Fruit fly (Drosophila melanogaster): ENCODE results near the gene C3G.
A peak's percentile ranks its signal among the peaks of the same experiment; 100 is the strongest.

C3G gene

dm6 chrX:6803312-6803794 lies at the start of gene C3G, which contains the start of gene pod1 (continued):
- TF ChIP-seq unc-4 (GFP tag; IDR thresholded peaks at IDR 0.05; ENCODE audit: partially characterized antibody), result peak; percentile 97
- no peak for TF ChIP-seq bab2 (GFP tag; optimal IDR thresholded peaks at IDR 0.05)
- peak; percentile 96 for TF ChIP-seq nerfin-2 (GFP tag; IDR thresholded peaks at IDR 0.05; ENCODE audit: partially characterized antibody)
- TF ChIP-seq CG3726 (GFP tag; IDR thresholded peaks at IDR 0.05), result no peak
- no peak for TF ChIP-seq C15 (GFP tag; IDR thresholded peaks at IDR 0.05)
- no peak for TF ChIP-seq Dfd (GFP tag; optimal IDR thresholded peaks at IDR 0.05)
- TF ChIP-seq pzg (GFP tag; optimal IDR thresholded peaks at IDR 0.05), result peak; percentile 96
- TF ChIP-seq CG1603 (tag; optimal IDR thresholded peaks at IDR 0.05), result peak; percentile 79
- peak; percentile 98 for TF ChIP-seq knrl (GFP tag; IDR thresholded peaks at IDR 0.05; ENCODE audit: partially characterized antibody)
- TF ChIP-seq D19A (tag; optimal IDR thresholded peaks at IDR 0.05), result no peak
- TF ChIP-seq abd-A (tag; optimal IDR thresholded peaks at IDR 0.05), result peak; percentile 11
- no peak for TF ChIP-seq crol (GFP tag; IDR thresholded peaks at IDR 0.05)
- no peak for TF ChIP-seq CG9215 (GFP tag; IDR thresholded peaks at IDR 0.05)
- TF ChIP-seq ato (GFP tag; IDR thresholded peaks at IDR 0.05; ENCODE audit: partially characterized antibody), result peak; percentile 96
- no peak for TF ChIP-seq corto (GFP tag; optimal IDR thresholded peaks at IDR 0.05)
- peak; percentile 32 for TF ChIP-seq CG12942 (GFP tag; optimal IDR thresholded peaks at IDR 0.05)
- no peak for TF ChIP-seq en (GFP tag; optimal IDR thresholded peaks at IDR 0.05)
- TF ChIP-seq sd (tag; optimal IDR thresholded peaks at IDR 0.05), result peak; percentile 58
- TF ChIP-seq mirr (GFP tag; optimal IDR thresholded peaks at IDR 0.05), result peak; percentile 15
- TF ChIP-seq CG34224 (GFP tag; IDR thresholded peaks at IDR 0.05; ENCODE audit: partially characterized antibody), result peak; percentile 96
- no peak for TF ChIP-seq klu (GFP tag; IDR thresholded peaks at IDR 0.05)
- TF ChIP-seq Eip74EF (GFP tag; optimal IDR thresholded peaks at IDR 0.05), result peak in 1 of 2 experiments; percentile 18
- TF ChIP-seq Dp (GFP tag; optimal IDR thresholded peaks at IDR 0.05), result peak; percentile 73
- no peak for TF ChIP-seq Hr78 (GFP tag; optimal IDR thresholded peaks at IDR 0.05)
- peak; percentile 96 for TF ChIP-seq Scr (GFP tag; IDR thresholded peaks at IDR 0.05; ENCODE audit: partially characterized antibody)
- TF ChIP-seq tll (GFP tag; optimal IDR thresholded peaks at IDR 0.05), result no peak
- TF ChIP-seq slbo (GFP tag; IDR thresholded peaks at IDR 0.05), result peak; percentile 62
- peak; percentile 43 for TF ChIP-seq shn (GFP tag; optimal IDR thresholded peaks at IDR 0.05)
- no peak for TF ChIP-seq croc (GFP tag; conservative IDR thresholded peaks at IDR 0.05)
- peak; percentile 98 for TF ChIP-seq inv (GFP tag; IDR thresholded peaks at IDR 0.05; ENCODE audit: partially characterized antibody)
- peak; percentile 94 for TF ChIP-seq Dll (GFP tag; IDR thresholded peaks at IDR 0.05; ENCODE audit: partially characterized antibody)
- TF ChIP-seq E2f2 (GFP tag; IDR thresholded peaks at IDR 0.05), result peak; percentile 78
- no peak for TF ChIP-seq CG8290 (GFP tag; optimal IDR thresholded peaks at IDR 0.05)
- peak in 1 of 2 experiments; percentile 77 for TF ChIP-seq CG8290 (tag; optimal IDR thresholded peaks at IDR 0.05)
- TF ChIP-seq CG2116 (GFP tag; optimal IDR thresholded peaks at IDR 0.05), result peak; percentile 84
- no peak for TF ChIP-seq CG8281 (tag; optimal IDR thresholded peaks at IDR 0.05)
- TF ChIP-seq Rfx (GFP tag; IDR thresholded peaks at IDR 0.05), result peak; percentile 62

- TF ChIP-seq Doc2 (GFP tag; IDR thresholded peaks at IDR 0.05), result no peak
- TF ChIP-seq Hr39 (optimal IDR thresholded peaks at IDR 0.05), result no peak
- TF ChIP-seq CG4617 (GFP tag; optimal IDR thresholded peaks at IDR 0.05; ENCODE audit: borderline replicate concordance), result peak; percentile 76
- peak; percentile 54 for TF ChIP-seq Vsx1 (GFP tag; optimal IDR thresholded peaks at IDR 0.05)
- peak; percentile 85 for TF ChIP-seq Sox100B (GFP tag; optimal IDR thresholded peaks at IDR 0.05)
- peak; percentile 73 for TF ChIP-seq CG8281 (tag; optimal IDR thresholded peaks at IDR 0.05)
- peak; percentile 84 for TF ChIP-seq CG14050 (GFP tag; IDR thresholded peaks at IDR 0.05)
- TF ChIP-seq CG16813 (GFP tag; IDR thresholded peaks at IDR 0.05; ENCODE audit: partially characterized antibody), result no peak
- TF ChIP-seq CG13287 (GFP tag; IDR thresholded peaks at IDR 0.05; ENCODE audit: partially characterized antibody), result peak; percentile 66
- TF ChIP-seq CG10565 (GFP tag; optimal IDR thresholded peaks at IDR 0.05), result peak; percentile 82
- TF ChIP-seq crp (GFP tag; optimal IDR thresholded peaks at IDR 0.05), result peak in 1 of 2 experiments; percentile 49
- TF ChIP-seq CG8478 (optimal IDR thresholded peaks at IDR 0.05), result no peak
- TF ChIP-seq exex (tag; optimal IDR thresholded peaks at IDR 0.05), result peak; percentile 71
- TF ChIP-seq CG11723 (GFP tag; optimal IDR thresholded peaks at IDR 0.05), result peak; percentile 82
- TF ChIP-seq CG34224 (GFP tag; IDR thresholded peaks at IDR 0.05; ENCODE audit: partially characterized antibody), result 0 out of 3 replicates have a peak, but pooled peaks have one; percentile 35
- peak; percentile 91 for TF ChIP-seq pnt (GFP tag; optimal IDR thresholded peaks at IDR 0.05)
Observed at dm6 chrX:6852574-6852973, 49.2 kb upstream of the C3G start.

Data from whole organism, embryonic.